Worm (Caenorhabditis elegans): ENCODE measurements around the gene piki-1.
A peak's percentile ranks its signal among the peaks of the same experiment; 100 is the strongest.

The piki-1 gene

ce11 chrX:15225180-15225724 is 20.9 kb downstream of the piki-1 start:
- TF ChIP-seq lin-13 (GFP tag; optimal IDR thresholded peaks at IDR 0.05) (no peak), nhr-10 (tag; optimal IDR thresholded peaks at IDR 0.05) (no peak), skn-1 (tag; optimal IDR thresholded peaks at IDR 0.05) (no peak), elt-3 (tag; optimal IDR thresholded peaks at IDR 0.05) (no peak), sma-3 (GFP tag; optimal IDR thresholded peaks at IDR 0.05) (no peak), sma-9 (GFP tag; optimal IDR thresholded peaks at IDR 0.05) (peak; percentile 14), sma-9 (tag; optimal IDR thresholded peaks at IDR 0.05) (no peak), nhr-12 (tag; optimal IDR thresholded peaks at IDR 0.05) (no peak), nhr-21 (tag; optimal IDR thresholded peaks at IDR 0.05) (peak; percentile 42), ZK546.5 (tag; optimal IDR thresholded peaks at IDR 0.05) (no peak), ztf-1 (GFP tag; conservative IDR thresholded peaks at IDR 0.05) (no peak), mdl-1 (tag; optimal IDR thresholded peaks at IDR 0.05) (no peak), F13H6.1 (tag; optimal IDR thresholded peaks at IDR 0.05) (no peak), egl-27 (tag; optimal IDR thresholded peaks at IDR 0.05) (no peak), snpc-4 (tag; optimal IDR thresholded peaks at IDR 0.05) (no peak), crh-2 (tag; optimal IDR thresholded peaks at IDR 0.05) (no peak), lsy-2 (tag; optimal IDR thresholded peaks at IDR 0.05) (no peak)

DNA sequence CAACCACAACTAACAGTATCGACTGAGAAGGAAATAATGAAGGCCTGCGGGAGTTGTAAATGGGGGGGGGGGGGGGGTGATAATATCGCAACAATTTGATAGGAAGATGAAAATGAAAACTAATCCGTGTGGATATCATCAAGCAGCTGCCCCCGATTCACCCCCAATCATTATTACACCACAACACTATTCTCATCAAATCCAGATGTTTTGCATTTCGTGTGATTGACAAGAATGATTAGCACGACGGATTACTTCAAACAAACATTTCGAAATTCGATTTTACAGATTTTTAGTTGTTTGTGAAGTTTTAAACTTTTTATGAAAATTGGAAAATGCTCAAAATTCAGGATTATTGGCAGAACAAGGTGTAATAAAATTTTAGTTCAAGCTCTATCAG is 22.1 kb downstream of the piki-1 start:
- peak; percentile 32 for TF ChIP-seq sma-9 (GFP tag; optimal IDR thresholded peaks at IDR 0.05)
- no peak for TF ChIP-seq sma-9 (tag; optimal IDR thresholded peaks at IDR 0.05)
- no peak for TF ChIP-seq mbf-1 (tag; optimal IDR thresholded peaks at IDR 0.05)
- no peak for TF ChIP-seq lin-11 (tag; optimal IDR thresholded peaks at IDR 0.05)
- TF ChIP-seq nhr-129 (tag; optimal IDR thresholded peaks at IDR 0.05) = peak; percentile 28

DNA sequence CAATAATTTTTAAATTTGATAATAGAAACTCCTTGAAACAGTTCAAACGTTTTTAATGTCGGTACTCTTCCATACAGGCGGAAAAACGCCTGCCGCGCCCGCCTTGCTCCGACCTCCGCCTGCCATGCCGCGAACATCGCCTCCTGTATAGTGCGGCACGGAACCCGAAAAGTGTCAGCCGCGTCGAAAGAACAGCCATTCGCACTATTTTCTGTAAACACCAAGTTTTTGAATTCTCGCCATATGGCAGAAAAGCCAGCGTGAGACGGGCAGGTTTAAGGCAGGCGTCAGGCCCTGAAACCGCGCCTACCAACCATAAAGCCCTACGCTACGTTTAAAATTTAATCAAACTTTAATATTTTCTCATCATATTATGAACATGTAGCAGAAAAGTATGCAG is 23.4 kb downstream of the piki-1 start:
- TF ChIP-seq nhr-23 (tag; optimal IDR thresholded peaks at IDR 0.05) (no peak), C34F6.9 (tag; optimal IDR thresholded peaks at IDR 0.05) (no peak), nhr-25 (tag; optimal IDR thresholded peaks at IDR 0.05) (no peak), mbf-1 (tag; optimal IDR thresholded peaks at IDR 0.05) (no peak), snpc-4 (tag; optimal IDR thresholded peaks at IDR 0.05) (peak; percentile 70), zag-1 (tag; optimal IDR thresholded peaks at IDR 0.05) (no peak), ama-1 (optimal IDR thresholded peaks at IDR 0.05) (no peak), lin-39 (tag; optimal IDR thresholded peaks at IDR 0.05) (no peak), unc-62 (GFP tag; optimal IDR thresholded peaks at IDR 0.05) (no peak)

- TF ChIP-seq ceh-16 (tag; optimal IDR thresholded peaks at IDR 0.05) (no peak), nhr-11 (tag; optimal IDR thresholded peaks at IDR 0.05) (no peak), mab-5 (tag; optimal IDR thresholded peaks at IDR 0.05) (no peak), unc-39 (tag; optimal IDR thresholded peaks at IDR 0.05) (no peak), unc-62 (GFP tag; optimal IDR thresholded peaks at IDR 0.05) (no peak), nhr-10 (tag; optimal IDR thresholded peaks at IDR 0.05) (no peak), nhr-12 (tag; optimal IDR thresholded peaks at IDR 0.05) (no peak), gmeb-1 (tag; optimal IDR thresholded peaks at IDR 0.05) (no peak), zag-1 (tag; optimal IDR thresholded peaks at IDR 0.05) (no peak), sma-3 (GFP tag; optimal IDR thresholded peaks at IDR 0.05) (no peak), nhr-77 (tag; optimal IDR thresholded peaks at IDR 0.05) (no peak), fos-1 (tag; optimal IDR thresholded peaks at IDR 0.05) (peak; percentile 41), nhr-25 (tag; optimal IDR thresholded peaks at IDR 0.05) (no peak), ztf-11 (tag; optimal IDR thresholded peaks at IDR 0.05) (no peak), skn-1 (tag; optimal IDR thresholded peaks at IDR 0.05) (no peak), nhr-6 (tag; optimal IDR thresholded peaks at IDR 0.05) (no peak), sma-9 (GFP tag; optimal IDR thresholded peaks at IDR 0.05) (no peak), sma-9 (tag; optimal IDR thresholded peaks at IDR 0.05) (no peak), F13H6.1 (tag; optimal IDR thresholded peaks at IDR 0.05) (peak; percentile 23), peb-1 (tag; optimal IDR thresholded peaks at IDR 0.05) (no peak), nhr-129 (tag; optimal IDR thresholded peaks at IDR 0.05) (peak; percentile 14)
Observed at ce11 chrX:15221865-15222551, 24.2 kb downstream of the piki-1 start.

Measured in whole organism, L2 larva.